Fruit fly (Drosophila melanogaster) whole organism, adult: Measurements from ENCODE around the gene CG42822.

Source experiments
- CG11617 ChIP-seq: fragments of 200-800 bp; sonication (Bioruptor generic); optimal IDR thresholded peaks from 2 replicates; lab custom pipeline; 2017; ENCODE audit warnings: mild to moderate bottlenecking, missing biosample characterization, missing genetic modification reagents, missing genetic modification characterization
- CG12768 ChIP-seq: fragments of 200-800 bp; sonication (Bioruptor generic); optimal IDR thresholded peaks from 2 replicates; lab custom pipeline; 2017; ENCODE audit warnings: missing biosample characterization, missing genetic modification characterization, mild to moderate bottlenecking, moderate library complexity, missing genetic modification reagents
- CG1620 ChIP-seq: fragments of 200-800 bp; sonication (Bioruptor generic); optimal IDR thresholded peaks from 2 replicates; lab custom pipeline; 2016; ENCODE audit warnings: missing biosample characterization, missing genetic modification characterization
- CG33017 ChIP-seq: fragments of 200-800 bp; sonication (Bioruptor generic); optimal IDR thresholded peaks from 2 replicates; lab custom pipeline; 2018; ENCODE audit warnings: missing biosample characterization, mild to moderate bottlenecking, missing genetic modification characterization, moderate library complexity
- CG5204 ChIP-seq: fragments of 200-800 bp; sonication (Bioruptor generic); optimal IDR thresholded peaks from 2 replicates; lab custom pipeline; 2016; ENCODE audit warnings: missing biosample characterization, missing genetic modification characterization
- CG7101 ChIP-seq: fragments of 200-800 bp; sonication (Bioruptor generic); optimal IDR thresholded peaks from 2 replicates; lab custom pipeline; 2018; ENCODE audit warnings: missing biosample characterization, mild to moderate bottlenecking, missing genetic modification characterization, moderate library complexity
- Clk ChIP-seq: fragments of 200-800 bp; sonication (Bioruptor generic); optimal IDR thresholded peaks from 2 replicates; lab custom pipeline; 2017; ENCODE audit warnings: missing biosample characterization, missing genetic modification characterization
- Crg-1 ChIP-seq: fragments of 200-800 bp; sonication (Bioruptor generic); optimal IDR thresholded peaks from 2 replicates; lab custom pipeline; 2016; ENCODE audit warnings: missing biosample characterization, missing genetic modification characterization
- Hr96 ChIP-seq: fragments of 200-800 bp; sonication (Bioruptor generic); optimal IDR thresholded peaks from 2 replicates; lab custom pipeline; 2016; ENCODE audit warnings: missing biosample characterization, missing genetic modification characterization
- cic ChIP-seq: fragments of 200-800 bp; sonication (Bioruptor generic); optimal IDR thresholded peaks from 2 replicates; lab custom pipeline; 2017; ENCODE audit warnings: missing biosample characterization, mild to moderate bottlenecking, missing genetic modification characterization, moderate library complexity
- tj ChIP-seq: fragments of 200-800 bp; sonication (Bioruptor generic); optimal IDR thresholded peaks from 3 replicates; lab custom pipeline; 2017; ENCODE audit warnings: missing biosample characterization, mild to moderate bottlenecking, missing genetic modification characterization, moderate library complexity
- toe ChIP-seq: fragments of 200-800 bp; sonication (Bioruptor generic); optimal IDR thresholded peaks from 2 replicates; lab custom pipeline; 2016; ENCODE audit warnings: missing biosample characterization, missing genetic modification characterization

DNA sequence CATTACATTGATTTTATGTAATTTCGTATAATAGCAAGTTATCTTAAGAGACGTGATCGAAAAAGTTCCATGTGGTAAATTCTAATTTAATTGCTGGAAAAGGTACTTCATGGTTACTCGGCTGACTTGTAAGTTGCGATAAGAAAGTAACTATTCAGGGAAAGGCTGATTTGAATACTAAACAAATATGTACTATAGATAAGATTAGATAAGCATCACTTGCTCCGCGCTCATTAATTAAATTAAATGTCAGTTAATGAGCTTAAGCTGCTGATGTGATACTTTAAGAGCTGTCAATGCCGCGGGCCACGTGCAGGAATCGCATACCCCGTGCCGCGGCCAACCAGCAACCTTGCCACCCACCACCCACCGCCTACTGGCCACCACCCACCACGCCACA is 13.6 kb upstream of the CG42822 start:
- TF ChIP-seq Hr96 (GFP tag; lab: Kevin White, UChicago) (no peak), CG12768 (GFP tag; lab: Kevin White, UChicago) (no peak), CG7101 (tag; lab: Kevin White, UChicago) (peak; percentile 16), cic (peak; percentile 21), CG33017 (tag; lab: Kevin White, UChicago) (peak; percentile 44), tj (GFP tag; lab: Kevin White, UChicago) (no peak), CG1620 (GFP tag; lab: Kevin White, UChicago) (no peak), CG11617 (GFP tag; lab: Kevin White, UChicago) (no peak), toe (GFP tag; lab: Kevin White, UChicago) (no peak), CG5204 (GFP tag; lab: Kevin White, UChicago) (no peak), Crg-1 (no peak), Clk (GFP tag; lab: Kevin White, UChicago) (no peak)
